Fruit fly (Drosophila melanogaster) ovary, adult (tissue): ENCODE results near the gene CG3598.

Source experiments
- CG17801 ChIP-seq: fragments of 200-800 bp; optimal IDR thresholded peaks from 2 replicates; lab custom pipeline; 2019; ENCODE audit warnings: missing biosample characterization, mild to moderate bottlenecking, missing genetic modification characterization, moderate library complexity; ENCODE audit not compliant: partially characterized antibody

The CG3598 gene

DNA sequence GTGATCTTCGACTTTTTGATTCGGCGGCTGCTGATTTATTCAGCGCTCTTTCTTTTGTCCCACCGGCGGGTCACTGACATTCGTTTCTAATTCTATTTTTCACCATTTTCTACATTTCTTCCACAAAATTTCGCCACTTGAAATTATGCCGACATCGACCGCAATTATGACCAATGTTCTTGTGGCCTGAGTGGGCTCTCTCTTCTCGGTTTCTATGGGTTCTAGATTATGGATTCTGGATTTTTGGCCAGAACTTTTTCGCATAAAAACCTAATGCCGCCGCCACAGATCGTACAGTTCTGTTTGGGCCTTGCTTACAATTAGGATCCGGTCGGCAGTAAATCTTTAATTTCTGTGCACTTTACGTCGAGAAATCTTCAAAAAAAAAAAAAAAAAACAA is at the start of gene CG3598:
Gene CG3598 (plus strand): TSS at position 301 of the 400 bp plus-strand sequence.
- no peak for TF ChIP-seq CG17801 (GFP tag; lab: Kevin White, UChicago)

DNA sequence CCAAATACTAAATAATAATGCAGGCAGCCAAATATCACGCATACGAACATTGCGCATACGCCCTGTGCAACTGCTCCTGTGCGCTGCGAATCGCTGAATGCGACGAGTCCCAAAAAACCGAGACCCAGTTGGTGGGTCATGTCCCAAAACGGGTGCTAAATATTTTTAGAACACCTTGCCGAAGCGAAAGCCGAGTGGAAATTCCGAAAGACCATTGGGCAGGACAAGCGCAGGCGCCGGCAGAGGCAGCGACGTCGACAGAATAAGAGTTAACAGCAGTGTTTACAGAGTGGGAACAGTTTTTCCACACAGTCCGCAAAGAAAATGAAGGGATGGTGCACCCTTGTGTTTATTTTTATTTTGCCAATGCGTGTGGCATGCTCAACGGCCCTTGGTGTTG is 48.6 kb upstream of the CG3598 start:
- no peak for TF ChIP-seq CG17801 (GFP tag; lab: Kevin White, UChicago)

DNA sequence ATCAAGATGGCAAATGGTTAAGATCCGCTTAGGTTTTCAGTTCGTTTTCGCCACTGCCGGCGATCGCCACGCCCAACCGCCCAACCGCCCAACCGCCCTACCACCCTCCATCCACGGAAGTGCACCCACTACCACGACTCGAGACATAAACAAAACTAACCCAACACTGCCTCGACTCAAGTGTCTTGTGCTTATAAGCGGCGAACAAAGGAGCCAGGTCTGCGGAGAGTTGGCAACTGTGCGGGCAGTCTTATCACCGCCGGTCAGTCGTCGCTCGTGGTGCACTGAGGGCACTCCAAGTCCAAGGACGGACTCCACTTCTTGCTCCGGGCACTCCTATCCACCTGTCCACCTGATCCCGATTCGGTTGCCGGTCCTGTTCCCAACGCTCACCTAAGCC is 46.4 kb upstream of the CG3598 start, which contains the start of gene CG3526:
Gene CG3526 (plus strand): TSS at position 301 of the 400 bp plus-strand sequence.
- TF ChIP-seq CG17801 (GFP tag; lab: Kevin White, UChicago) = no peak

DNA sequence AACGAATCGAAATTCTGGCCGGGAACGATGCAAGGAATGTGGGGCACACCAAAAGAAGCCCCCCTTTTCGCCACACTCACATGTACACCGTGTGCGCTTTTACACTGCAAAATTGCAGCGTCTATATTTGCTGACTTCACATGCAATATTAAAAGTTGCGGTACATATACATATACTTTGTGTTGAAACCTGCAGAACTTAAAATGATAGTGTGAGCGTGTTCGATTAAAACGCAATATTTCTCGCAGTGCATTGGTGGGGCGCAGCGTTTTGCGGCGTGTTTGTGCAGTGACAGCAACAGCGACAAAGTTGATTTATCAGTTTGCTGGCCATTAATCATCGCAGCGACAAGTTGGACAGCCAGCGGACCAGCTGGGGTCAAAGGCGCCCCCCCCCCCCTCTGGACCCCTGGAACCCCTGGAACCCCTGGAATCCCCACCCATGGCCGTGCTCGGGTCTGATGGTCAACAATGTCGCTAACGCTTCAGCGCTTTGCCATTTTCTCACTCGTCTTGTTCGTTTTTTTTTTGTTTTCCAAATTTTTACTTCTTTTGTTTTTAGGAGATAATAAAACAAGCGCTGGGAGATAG is 29.6 kb upstream of the CG3598 start:
- no peak for TF ChIP-seq CG17801 (GFP tag; lab: Kevin White, UChicago)

DNA sequence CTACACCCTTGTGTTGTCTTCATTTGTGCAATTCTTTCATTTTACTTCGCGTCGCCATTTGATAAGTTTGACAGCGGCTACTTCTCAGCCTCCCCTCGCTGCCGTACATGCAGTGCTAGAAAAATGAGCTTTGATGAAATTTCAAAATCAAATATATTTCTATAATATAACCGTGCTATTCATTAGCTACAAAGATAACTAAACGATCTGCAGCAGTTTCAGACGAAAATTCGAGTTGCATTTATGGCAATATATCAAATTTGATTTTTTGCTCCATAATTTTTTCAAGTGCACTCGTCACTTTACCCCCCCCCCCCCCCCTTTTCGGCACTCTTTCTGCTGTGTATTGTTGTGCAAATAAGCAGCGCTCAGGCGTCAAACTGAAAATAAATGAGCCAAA is 24.2 kb upstream of the CG3598 start:
- TF ChIP-seq CG17801 (GFP tag; lab: Kevin White, UChicago) = no peak

DNA sequence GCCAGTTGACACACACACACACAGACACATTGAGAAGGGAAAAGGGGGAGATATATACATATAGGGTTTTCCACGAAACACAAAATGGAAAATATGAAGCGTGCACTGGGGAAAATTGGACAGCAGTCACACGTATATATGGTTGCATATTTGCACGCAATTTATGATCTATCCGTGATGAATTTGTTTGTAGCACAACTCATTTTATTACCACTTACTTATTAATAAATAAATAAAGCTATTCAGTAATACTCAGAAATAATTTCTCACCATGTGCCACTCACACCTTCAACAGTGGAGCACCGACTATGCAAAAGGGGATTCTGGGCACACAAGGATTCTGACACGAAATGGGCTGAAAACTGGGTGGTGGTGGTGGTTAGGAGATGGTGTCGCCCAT is 22.7 kb upstream of the CG3598 start:
- no peak for TF ChIP-seq CG17801 (GFP tag; lab: Kevin White, UChicago)

DNA sequence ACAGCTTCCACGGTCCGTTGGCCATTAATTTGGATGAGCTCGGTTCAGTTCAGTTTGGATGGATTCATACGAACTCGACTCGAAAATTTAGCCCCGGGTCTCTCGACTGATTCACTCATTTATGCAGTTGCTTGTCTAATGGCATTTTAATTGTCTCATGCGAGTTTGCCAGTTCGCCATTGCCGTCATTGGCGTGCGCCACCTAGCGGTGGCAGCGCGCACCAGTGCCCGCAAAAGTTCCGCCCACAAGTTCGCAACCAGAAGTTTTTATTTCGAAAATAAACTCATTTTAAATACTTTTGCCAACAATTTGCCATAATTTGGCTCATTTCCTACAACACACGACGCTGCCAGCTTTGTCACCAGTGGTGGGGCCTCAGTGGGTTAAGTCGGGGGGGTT is 21.7 kb upstream of the CG3598 start:
- TF ChIP-seq CG17801 (GFP tag; lab: Kevin White, UChicago) = no peak

DNA sequence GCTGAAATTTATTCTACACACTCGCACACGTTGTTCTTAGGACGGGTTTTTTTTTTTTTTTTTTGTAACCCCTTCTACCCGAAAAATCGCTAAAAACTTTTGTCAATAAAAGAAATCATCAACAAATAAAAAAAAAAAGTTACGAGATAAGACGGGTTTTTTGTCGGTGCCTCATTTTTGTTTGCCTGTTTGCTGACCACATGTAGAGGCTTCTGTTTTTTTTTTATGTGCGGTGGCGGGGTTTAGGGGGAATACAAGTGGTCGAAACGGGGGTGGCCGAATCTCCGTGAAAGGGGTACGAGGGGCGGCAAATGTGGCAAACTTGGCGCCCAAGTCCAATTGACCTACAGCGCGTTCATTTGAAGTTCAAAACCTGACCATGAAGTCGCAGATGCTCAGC is 18.3 kb upstream of the CG3598 start:
- TF ChIP-seq CG17801 (GFP tag; lab: Kevin White, UChicago) = no peak

DNA sequence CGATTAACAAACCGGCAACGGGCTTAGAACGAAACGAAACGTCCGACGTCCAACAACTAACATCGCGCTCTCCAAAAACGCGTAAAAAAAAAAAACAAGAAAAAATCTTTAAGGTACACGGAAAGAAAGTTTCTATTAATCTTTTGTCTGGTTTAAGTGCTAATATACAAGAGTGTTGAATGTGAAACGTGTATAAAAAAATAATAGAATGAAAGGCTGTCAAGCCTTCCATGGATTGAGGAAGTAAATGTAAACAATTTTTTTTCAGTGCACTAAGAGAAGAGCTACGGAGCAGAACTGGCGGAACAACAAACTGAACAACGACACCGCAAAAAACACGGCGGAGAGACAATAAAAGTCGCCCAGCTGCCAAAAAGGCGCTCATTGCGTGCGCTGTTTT is 17.1 kb upstream of the CG3598 start, which contains the start of gene CG3588:
Gene CG3588 (plus strand): TSS at position 29 of the 400 bp plus-strand sequence.
- no peak for TF ChIP-seq CG17801 (GFP tag; lab: Kevin White, UChicago)

DNA sequence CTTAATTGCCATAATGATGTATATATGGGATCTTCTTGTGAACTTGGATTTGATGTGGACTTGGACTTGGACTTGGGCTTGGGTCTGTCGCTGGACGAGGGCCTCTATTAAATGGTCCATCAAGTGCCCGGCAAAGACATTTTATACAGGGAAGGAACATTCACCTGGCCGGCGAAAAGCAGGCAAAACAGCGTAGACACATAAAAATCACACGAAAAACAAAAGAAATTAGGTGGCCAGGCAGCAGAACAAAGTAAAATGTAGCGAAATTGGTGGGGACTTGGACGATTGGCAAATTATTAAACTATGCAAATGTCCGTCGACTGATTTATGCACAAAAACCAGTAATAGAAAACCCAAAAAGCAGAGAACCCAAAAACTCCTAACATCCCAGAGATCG is 9.7 kb upstream of the CG3598 start, which contains the start of gene CG14424:
Gene CG14424 (minus strand): TSS at position 101 of the 400 bp plus-strand sequence.
- no peak for TF ChIP-seq CG17801 (GFP tag; lab: Kevin White, UChicago)

DNA sequence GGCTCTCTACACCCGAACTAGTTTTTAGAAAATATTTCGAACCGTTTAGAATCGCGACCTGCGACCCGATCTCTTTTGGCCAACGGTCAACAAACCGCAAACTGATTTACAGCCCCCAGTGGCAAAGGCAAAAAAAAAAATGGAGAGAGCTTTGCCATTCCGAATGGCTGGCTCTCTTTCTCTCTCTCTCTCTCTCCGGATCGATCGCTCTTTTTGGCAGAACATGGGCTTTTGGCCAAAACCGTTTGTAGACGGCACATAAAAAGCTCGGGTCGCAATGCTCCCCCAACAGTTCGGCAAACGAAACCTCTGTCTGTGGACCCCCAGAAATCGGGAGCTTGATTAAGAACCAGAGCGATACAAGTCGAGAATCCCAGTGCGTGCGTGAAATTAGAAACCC is 7.3 kb upstream of the CG3598 start, which contains the start of gene CG32793:
Gene CG32793 (plus strand): TSS at position 301 of the 400 bp plus-strand sequence.
- TF ChIP-seq CG17801 (GFP tag; lab: Kevin White, UChicago) = no peak

DNA sequence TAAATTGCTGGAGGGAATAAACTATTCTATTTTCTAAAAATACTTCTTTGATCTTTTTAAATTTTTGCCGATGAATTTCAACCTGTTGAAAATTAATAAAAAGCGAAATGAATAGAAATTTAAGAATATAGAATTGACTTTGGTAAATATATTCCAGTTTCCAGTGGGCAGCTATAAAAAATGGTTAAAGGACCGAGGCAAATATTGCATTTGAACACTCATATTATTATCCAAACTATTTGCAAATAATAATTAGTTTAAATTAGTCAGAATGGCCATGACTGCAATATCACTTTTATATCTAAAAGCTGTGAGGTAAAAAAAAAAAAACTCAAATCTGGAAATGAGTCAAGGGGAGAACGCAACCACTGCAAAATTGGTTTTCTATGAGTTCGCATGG is 2.0 kb upstream of the CG3598 start, which contains the start of gene CG3592:
Gene CG3592 (plus strand): TSS at position 301 of the 400 bp plus-strand sequence.
- no peak for TF ChIP-seq CG17801 (GFP tag; lab: Kevin White, UChicago)

DNA sequence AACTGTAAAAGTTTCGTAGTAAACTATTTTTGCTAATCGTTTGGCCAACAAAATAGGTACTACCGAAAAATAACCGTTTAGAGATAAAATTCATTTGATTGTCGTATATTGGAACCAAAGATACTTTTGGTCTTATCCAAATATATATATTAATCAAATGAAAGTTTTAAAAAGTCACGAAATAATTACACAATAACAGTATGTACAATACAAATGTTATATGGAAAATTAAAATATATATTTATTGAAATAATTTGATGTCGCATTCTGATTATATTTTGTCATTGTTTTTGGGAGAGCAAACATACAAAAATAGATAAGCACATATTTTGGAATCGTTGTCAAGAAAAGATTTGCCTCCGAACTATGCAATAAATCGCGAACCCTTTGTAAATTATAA is 1.7 kb downstream of the CG3598 start, which contains the start of gene CG14420:
Gene CG14420 (plus strand): TSS at position 301 of the 400 bp plus-strand sequence.
- no peak for TF ChIP-seq CG17801 (GFP tag; lab: Kevin White, UChicago)

DNA sequence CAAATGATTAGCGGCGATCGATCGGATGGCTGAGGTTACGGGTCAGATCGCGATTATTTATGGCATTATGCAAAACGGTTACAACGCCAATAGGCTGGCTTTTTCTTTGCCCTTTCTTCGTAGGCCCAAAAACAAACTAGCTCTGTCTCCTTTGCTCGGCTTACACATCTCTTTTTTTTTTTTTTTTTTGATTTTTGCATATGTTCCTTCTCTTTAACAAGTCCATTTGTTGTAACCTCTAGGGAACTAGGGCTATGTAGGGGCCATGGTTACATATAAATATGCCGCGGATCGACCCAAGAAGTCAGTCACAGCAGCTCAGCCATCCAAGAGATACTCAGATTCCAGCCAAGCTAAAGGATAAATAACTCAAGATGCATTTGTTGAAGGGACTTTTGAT is 4.3 kb downstream of the CG3598 start, which contains the start of gene CG14421:
Gene CG14421 (plus strand): TSS at position 301 of the 400 bp plus-strand sequence.
- TF ChIP-seq CG17801 (GFP tag; lab: Kevin White, UChicago) = no peak

DNA sequence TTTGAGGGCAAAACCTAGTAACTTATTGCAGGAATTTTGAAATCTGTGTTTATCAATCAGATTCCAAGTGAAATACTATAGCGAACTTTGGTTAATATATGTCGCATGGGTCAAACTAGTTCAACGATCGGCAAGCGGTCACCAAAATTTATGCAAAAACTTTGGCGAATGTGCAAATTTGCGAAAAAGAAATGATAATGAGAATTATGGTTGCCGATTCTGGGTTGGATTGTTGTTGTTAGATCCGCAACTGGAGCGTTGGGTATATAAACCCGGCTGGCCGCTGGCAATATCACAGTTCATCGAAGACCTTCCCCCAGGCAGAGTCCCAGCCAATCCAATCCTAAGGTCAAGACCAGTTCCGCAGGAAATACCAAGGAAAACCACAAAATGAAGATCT is 6.3 kb downstream of the CG3598 start, which contains the start of gene CG14422:
Gene CG14422 (plus strand): TSS at position 301 of the 400 bp plus-strand sequence.
- no peak for TF ChIP-seq CG17801 (GFP tag; lab: Kevin White, UChicago)

DNA sequence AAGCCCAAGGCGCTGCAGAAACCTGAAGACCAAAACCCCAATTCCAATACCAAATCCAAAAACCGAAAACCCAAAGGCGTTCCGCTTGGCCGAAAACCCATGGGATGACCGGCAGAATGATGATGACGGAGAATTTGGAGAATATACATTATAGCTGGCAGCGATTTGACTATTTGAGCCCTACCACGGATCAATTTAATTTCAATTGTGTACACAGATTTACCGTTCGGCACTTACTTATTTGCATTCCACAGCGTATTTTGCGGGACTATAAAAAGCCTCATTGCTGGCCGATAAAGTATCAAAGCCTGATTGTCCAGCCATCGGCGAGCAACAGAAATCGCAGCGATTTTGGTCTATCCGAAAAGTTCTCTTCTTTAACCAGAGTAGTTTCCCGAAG is 8.3 kb downstream of the CG3598 start, which contains the start of gene CG14423:
Gene CG14423 (plus strand): TSS at position 301 of the 400 bp plus-strand sequence.
- no peak for TF ChIP-seq CG17801 (GFP tag; lab: Kevin White, UChicago)
